Fruit fly (Drosophila melanogaster) whole organism, prepupa: ENCODE measurements around the gene CG13024.

ENCODE experiments used
- CG10631 ChIP-seq: fragments of 200-800 bp; sonication (Bioruptor generic); optimal IDR thresholded peaks from 2 replicates; lab custom pipeline; 2016; ENCODE audit warnings: missing biosample characterization, missing genetic modification characterization
- CG10669 ChIP-seq: fragments of 200-800 bp; sonication (Bioruptor generic); optimal IDR thresholded peaks from 3 replicates; lab custom pipeline; 2018; ENCODE audit warnings: missing biosample characterization, mild to moderate bottlenecking, missing genetic modification characterization, moderate library complexity
- CG11294 ChIP-seq: fragments of 200-800 bp; sonication (Bioruptor generic); IDR thresholded peaks from 2 replicates; pipeline ENCODE4 v1.3.6; 2022; ENCODE audit warnings: missing biosample characterization, missing genetic modification characterization
- CG11762 ChIP-seq: fragments of 200-800 bp; sonication (Bioruptor generic); optimal IDR thresholded peaks from 3 replicates; lab custom pipeline; 2016; ENCODE audit warnings: missing biosample characterization, missing genetic modification characterization; ENCODE audit not compliant: insufficient read depth
- CG11902 ChIP-seq: fragments of 200-800 bp; sonication (Bioruptor generic); optimal IDR thresholded peaks from 3 replicates; lab custom pipeline; 2016; ENCODE audit warnings: missing biosample characterization, missing genetic modification characterization
- CG15336 ChIP-seq: fragments of 200-800 bp; sonication (Bioruptor generic); IDR thresholded peaks from 2 replicates; pipeline ENCODE4 v1.3.6; 2022; ENCODE audit warnings: missing biosample characterization, missing genetic modification characterization
- CG1621 ChIP-seq: fragments of 200-800 bp; sonication (Bioruptor generic); optimal IDR thresholded peaks from 3 replicates; lab custom pipeline; 2018; ENCODE audit warnings: missing biosample characterization, mild to moderate bottlenecking, missing genetic modification characterization
- CG16779 ChIP-seq: fragments of 200-800 bp; sonication (Bioruptor generic); optimal IDR thresholded peaks from 3 replicates; lab custom pipeline; 2017; ENCODE audit warnings: missing biosample characterization, mild to moderate bottlenecking, missing genetic modification characterization
- CG3032 ChIP-seq: fragments of 200-800 bp; optimal IDR thresholded peaks from 2 replicates; lab custom pipeline; 2019; ENCODE audit warnings: missing biosample characterization, mild to moderate bottlenecking, missing genetic modification characterization, moderate library complexity
- CG3919 ChIP-seq: fragments of 200-800 bp; sonication (Bioruptor generic); optimal IDR thresholded peaks from 3 replicates; lab custom pipeline; 2016; ENCODE audit warnings: missing biosample characterization, missing genetic modification characterization
- CG6163 ChIP-seq: fragments of 200-800 bp; sonication (Bioruptor generic); IDR thresholded peaks from 3 replicates; pipeline ENCODE4 v1.3.6; 2022; ENCODE audit warnings: missing biosample characterization, missing genetic modification characterization
- CG6276 ChIP-seq: fragments of 200-800 bp; sonication (Bioruptor generic); optimal IDR thresholded peaks from 2 replicates; lab custom pipeline; 2017; ENCODE audit warnings: missing biosample characterization, mild to moderate bottlenecking, missing genetic modification characterization
- CG6792 ChIP-seq: fragments of 200-800 bp; sonication (Bioruptor generic); optimal IDR thresholded peaks from 3 replicates; lab custom pipeline; 2016; ENCODE audit warnings: missing biosample characterization, missing genetic modification characterization
- CG6808 ChIP-seq: fragments of 200-800 bp; sonication (Bioruptor generic); optimal IDR thresholded peaks from 3 replicates; lab custom pipeline; 2017; ENCODE audit warnings: missing biosample characterization, missing genetic modification characterization, mild to moderate bottlenecking, moderate library complexity, missing genetic modification reagents
- CG7368 ChIP-seq: fragments of 200-800 bp; sonication (Bioruptor generic); optimal IDR thresholded peaks from 3 replicates; lab custom pipeline; 2016; ENCODE audit warnings: missing biosample characterization, missing genetic modification characterization
- CG8119 ChIP-seq: fragments of 200-800 bp; sonication (Bioruptor generic); IDR thresholded peaks from 3 replicates; pipeline ENCODE4 v1.3.6; 2022; ENCODE audit warnings: missing biosample characterization, missing genetic modification characterization
- CG8319 ChIP-seq: fragments of 200-800 bp; sonication (Bioruptor generic); optimal IDR thresholded peaks from 3 replicates; lab custom pipeline; 2016; ENCODE audit warnings: missing biosample characterization, missing genetic modification characterization
- Eip75B ChIP-seq: fragments of 200-800 bp; sonication (Bioruptor generic); optimal IDR thresholded peaks from 3 replicates; lab custom pipeline; 2016; ENCODE audit warnings: missing biosample characterization, missing genetic modification characterization
- Eip78C ChIP-seq: fragments of 200-800 bp; sonication (Bioruptor generic); peaks from one replicate; lab custom pipeline; 2016; ENCODE audit warnings: missing biosample characterization, missing genetic modification characterization
- Eip93F ChIP-seq: fragments of 200-800 bp; sonication (Bioruptor generic); optimal IDR thresholded peaks from 2 replicates; lab custom pipeline; 2016; ENCODE audit warnings: missing biosample characterization, mild to moderate bottlenecking, missing genetic modification characterization
- Ets21C ChIP-seq: fragments of 200-800 bp; sonication (Bioruptor generic); optimal IDR thresholded peaks from 3 replicates; lab custom pipeline; 2016; ENCODE audit warnings: missing biosample characterization, missing genetic modification characterization
- Ets96B ChIP-seq: fragments of 200-800 bp; optimal IDR thresholded peaks from 2 replicates; lab custom pipeline; 2019; ENCODE audit warnings: missing biosample characterization, mild to moderate bottlenecking, missing genetic modification characterization, moderate library complexity
- Gug ChIP-seq: fragments of 200-800 bp; sonication (Bioruptor generic); IDR thresholded peaks from 2 replicates; pipeline ENCODE4 v1.3.6; 2022; ENCODE audit warnings: missing biosample characterization, missing genetic modification characterization
- Hr38 ChIP-seq: sonication (Bioruptor generic); optimal IDR thresholded peaks from 2 replicates; lab custom pipeline; 2016; ENCODE audit warnings: missing biosample characterization, missing genetic modification characterization
- Hr39 ChIP-seq: fragments of 200-800 bp; sonication (Bioruptor generic); optimal IDR thresholded peaks from 2 replicates; lab custom pipeline; 2016; ENCODE audit warnings: missing biosample characterization, missing genetic modification characterization
- Hr4 ChIP-seq: fragments of 200-800 bp; sonication (Bioruptor generic); optimal IDR thresholded peaks from 3 replicates; lab custom pipeline; 2016; ENCODE audit warnings: missing biosample characterization, missing genetic modification characterization
- Lpt ChIP-seq: fragments of 200-800 bp; sonication (Bioruptor generic); optimal IDR thresholded peaks from 3 replicates; lab custom pipeline; 2016; ENCODE audit warnings: missing biosample characterization, missing genetic modification characterization
- Met ChIP-seq: fragments of 200-800 bp; sonication (Bioruptor generic); optimal IDR thresholded peaks from 3 replicates; lab custom pipeline; 2016; ENCODE audit warnings: missing biosample characterization, missing genetic modification characterization
- OdsH ChIP-seq: fragments of 200-800 bp; sonication (Bioruptor generic); optimal IDR thresholded peaks from 3 replicates; lab custom pipeline; 2016; ENCODE audit warnings: missing biosample characterization, missing genetic modification characterization
- Smox ChIP-seq: fragments of 200-800 bp; sonication (Bioruptor generic); optimal IDR thresholded peaks from 3 replicates; lab custom pipeline; 2016; ENCODE audit warnings: missing biosample characterization, missing genetic modification characterization
- Sox102F ChIP-seq: fragments of 200-800 bp; sonication (Bioruptor generic); optimal IDR thresholded peaks from 2 replicates; lab custom pipeline; 2016; ENCODE audit warnings: missing biosample characterization, mild to moderate bottlenecking, missing genetic modification characterization
- Sox14 ChIP-seq: fragments of 200-800 bp; sonication (Bioruptor generic); optimal IDR thresholded peaks from 3 replicates; lab custom pipeline; 2016; ENCODE audit warnings: missing biosample characterization, missing genetic modification characterization
- Sox15 ChIP-seq: fragments of 200-800 bp; sonication (Bioruptor generic); optimal IDR thresholded peaks from 3 replicates; lab custom pipeline; 2016; ENCODE audit warnings: missing biosample characterization, missing genetic modification characterization
- achi ChIP-seq: fragments of 200-800 bp; sonication (Bioruptor generic); optimal IDR thresholded peaks from 3 replicates; lab custom pipeline; 2016; ENCODE audit warnings: missing biosample characterization, missing genetic modification characterization
- dac ChIP-seq: fragments of 200-800 bp; sonication (Bioruptor generic); optimal IDR thresholded peaks from 2 replicates; lab custom pipeline; 2017; ENCODE audit warnings: missing biosample characterization, mild to moderate bottlenecking, missing genetic modification characterization
- dsx ChIP-seq: fragments of 200-800 bp; optimal IDR thresholded peaks from 3 replicates; lab custom pipeline; 2019; ENCODE audit warnings: missing biosample characterization, mild to moderate bottlenecking, missing genetic modification characterization, moderate library complexity; ENCODE audit not compliant: poor library complexity, severe bottlenecking
- eg ChIP-seq: fragments of 200-800 bp; sonication (Bioruptor generic); IDR thresholded peaks from 3 replicates; pipeline ENCODE4 v1.3.6; 2022; ENCODE audit warnings: missing biosample characterization, missing genetic modification characterization
- esn ChIP-seq: fragments of 200-800 bp; sonication (Bioruptor generic); optimal IDR thresholded peaks from 2 replicates; lab custom pipeline; 2016; ENCODE audit warnings: missing biosample characterization, mild to moderate bottlenecking, missing genetic modification characterization, moderate library complexity
- fkh ChIP-seq: fragments of 200-800 bp; sonication (Bioruptor generic); optimal IDR thresholded peaks from 3 replicates; lab custom pipeline; 2017; ENCODE audit warnings: missing biosample characterization, mild to moderate bottlenecking, missing genetic modification characterization, moderate library complexity
- lz ChIP-seq: fragments of 200-800 bp; sonication (Bioruptor generic); optimal IDR thresholded peaks from 3 replicates; lab custom pipeline; 2016; ENCODE audit warnings: missing biosample characterization, missing genetic modification characterization
- spab ChIP-seq: fragments of 200-800 bp; sonication (Bioruptor generic); optimal IDR thresholded peaks from 2 replicates; lab custom pipeline; 2017; ENCODE audit warnings: missing biosample characterization, mild to moderate bottlenecking, missing genetic modification characterization, missing genetic modification reagents
- ss ChIP-seq, 2 experiments: fragments of 200-800 bp; sonication (Bioruptor generic); optimal IDR thresholded peaks; 2 replicates in 1 of 2; 3 replicates in 1 of 2; lab custom pipeline; 2017 to 2018; ENCODE audit warnings: mild to moderate bottlenecking in 2 of 2, missing biosample characterization in 2 of 2, missing genetic modification characterization in 2 of 2, moderate library complexity in 1 of 2
- svp ChIP-seq: fragments of 200-800 bp; sonication (Bioruptor generic); peaks from one replicate; lab custom pipeline; 2016; ENCODE audit warnings: missing biosample characterization, missing genetic modification characterization
- topi ChIP-seq: fragments of 200-800 bp; sonication (Bioruptor generic); optimal IDR thresholded peaks from 3 replicates; lab custom pipeline; 2016; ENCODE audit warnings: missing biosample characterization, missing genetic modification characterization
- vri ChIP-seq: fragments of 200-800 bp; sonication (Bioruptor generic); optimal IDR thresholded peaks from 3 replicates; lab custom pipeline; 2016; ENCODE audit warnings: missing biosample characterization, mild to moderate bottlenecking, missing genetic modification characterization

The CG13024 gene

dm6 chr3L:16805806-16806719, 22.8 kb downstream of the CG13024 start (continued):
- TF ChIP-seq CG15336 (0 out of 2 replicates have a peak, but pooled peaks have one; percentile 20), CG7368 (GFP tag; lab: Kevin White, UChicago) (peak; percentile 24), CG1621 (tag; lab: Kevin White, UChicago) (peak; percentile 45), Hr39 (peak; percentile 42), esn (peak; percentile 49), Eip93F (GFP tag; lab: Kevin White, UChicago) (no peak), CG11762 (GFP tag; lab: Kevin White, UChicago) (no peak), CG3919 (GFP tag; lab: Kevin White, UChicago) (peak; percentile 48), CG8319 (GFP tag; lab: Kevin White, UChicago) (no peak), Hr38 (GFP tag; lab: Kevin White, UChicago) (no peak), CG16779 (no peak), Sox15 (peak; percentile 9), CG8119 (GFP tag; lab: Robert Waterston, UW) (no peak; the same call in 2 of the 3 replicates), lz (GFP tag; lab: Kevin White, UChicago) (peak; percentile 42), eg (GFP tag; lab: Robert Waterston, UW) (no peak), Eip78C (GFP tag; lab: Kevin White, UChicago) (peak; percentile 86), Hr4 (GFP tag; lab: Kevin White, UChicago) (peak; percentile 38), CG6808 (GFP tag; lab: Kevin White, UChicago) (no peak), Gug (GFP tag; lab: Robert Waterston, UW) (no peak), Eip75B (GFP tag; lab: Kevin White, UChicago) (peak; percentile 65), achi (GFP tag; lab: Kevin White, UChicago) (peak; percentile 51), Lpt (no peak), Smox (GFP tag; lab: Kevin White, UChicago) (peak; percentile 44), spab (GFP tag; lab: Kevin White, UChicago) (peak; percentile 29), vri (GFP tag; lab: Kevin White, UChicago) (peak; percentile 7), CG10631 (GFP tag; lab: Kevin White, UChicago) (peak; percentile 56), dac (GFP tag; lab: Kevin White, UChicago) (no peak), svp (GFP tag; lab: Kevin White, UChicago) (peak; percentile 85), Ets96B (tag; lab: Kevin White, UChicago) (peak; percentile 71), CG11902 (GFP tag; lab: Kevin White, UChicago) (no peak), CG10669 (peak; percentile 61), CG6163 (peak; percentile 30; the same call in 1 of the 3 replicates)

dm6 chr3L:16804627-16805026, 24.2 kb downstream of the CG13024 start, which contains the start of gene nudC:
Gene nudC, plus strand, starts transcription at chr3L:16804994.
- TF ChIP-seq fkh (GFP tag; lab: Kevin White, UChicago) (peak; percentile 77), ss (GFP tag; optimal IDR thresholded peaks at IDR 0.05; lab: Kevin White, UChicago) (peak in 1 of 2 experiments; percentile 1), OdsH (no peak), CG10669 (no peak), vri (GFP tag; lab: Kevin White, UChicago) (peak; percentile 60), Sox102F (GFP tag; lab: Kevin White, UChicago) (no peak), CG6808 (GFP tag; lab: Kevin White, UChicago) (peak; percentile 7), CG3032 (tag; lab: Kevin White, UChicago) (no peak), Hr39 (no peak), Sox14 (no peak), CG6792 (GFP tag; lab: Kevin White, UChicago) (no peak), dsx (GFP tag; lab: Kevin White, UChicago) (no peak), Eip78C (GFP tag; lab: Kevin White, UChicago) (peak; percentile 54), CG1621 (tag; lab: Kevin White, UChicago) (no peak), Met (GFP tag; lab: Kevin White, UChicago) (no peak), Hr38 (GFP tag; lab: Kevin White, UChicago) (no peak), CG6276 (GFP tag; lab: Kevin White, UChicago) (no peak), CG11902 (GFP tag; lab: Kevin White, UChicago) (no peak), achi (GFP tag; lab: Kevin White, UChicago) (no peak), CG8319 (GFP tag; lab: Kevin White, UChicago) (no peak), Eip93F (GFP tag; lab: Kevin White, UChicago) (no peak), Sox15 (no peak), Eip75B (GFP tag; lab: Kevin White, UChicago) (no peak), Ets21C (GFP tag; lab: Kevin White, UChicago) (no peak), CG11294 (GFP tag; lab: Robert Waterston, UW) (no peak), topi (GFP tag; lab: Kevin White, UChicago) (no peak)
